Fruit fly (Drosophila melanogaster): ENCODE data around the gene CG14298.

DNA sequence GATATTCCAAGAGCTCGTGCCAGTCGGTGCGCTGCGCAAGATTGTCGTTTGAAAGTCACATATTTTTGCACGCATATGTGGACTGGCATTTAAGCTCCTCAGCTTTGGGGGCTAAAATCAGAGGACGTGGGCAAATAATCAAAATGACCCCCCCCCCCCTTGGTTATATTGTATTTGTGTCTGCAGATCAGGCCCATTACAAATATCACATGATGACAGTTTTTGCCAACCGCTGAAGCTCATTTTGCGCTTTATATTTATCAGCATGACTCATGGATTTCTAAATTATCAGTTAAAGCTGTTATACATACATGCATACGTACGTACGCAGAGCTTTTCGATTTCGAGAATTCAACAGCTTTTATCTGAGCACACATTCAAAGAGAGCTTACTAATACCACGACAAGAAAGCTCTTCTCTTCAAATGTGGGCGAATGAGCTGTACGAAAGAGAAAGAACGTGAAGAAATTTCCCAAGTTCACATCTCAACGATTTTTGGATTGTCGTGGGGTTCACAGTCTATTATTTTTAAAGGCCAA is 41.5 kb downstream of the CG14298 start:
- TF ChIP-seq woc (GFP tag; optimal IDR thresholded peaks at IDR 0.05) (no peak), CrebA (GFP tag; optimal IDR thresholded peaks at IDR 0.05; ENCODE audit: borderline replicate concordance) (peak; percentile 93), OdsH (GFP tag; optimal IDR thresholded peaks at IDR 0.05) (peak; percentile 49), Dfd (GFP tag; optimal IDR thresholded peaks at IDR 0.05) (no peak), tai (GFP tag; optimal IDR thresholded peaks at IDR 0.05) (no peak), h (GFP tag; optimal IDR thresholded peaks at IDR 0.05) (peak; percentile 84)

Measured in whole organism, wandering third instar larva.